Fruit fly (Drosophila melanogaster): ENCODE data around the gene RpS5b.

Gene RpS5b

DNA sequence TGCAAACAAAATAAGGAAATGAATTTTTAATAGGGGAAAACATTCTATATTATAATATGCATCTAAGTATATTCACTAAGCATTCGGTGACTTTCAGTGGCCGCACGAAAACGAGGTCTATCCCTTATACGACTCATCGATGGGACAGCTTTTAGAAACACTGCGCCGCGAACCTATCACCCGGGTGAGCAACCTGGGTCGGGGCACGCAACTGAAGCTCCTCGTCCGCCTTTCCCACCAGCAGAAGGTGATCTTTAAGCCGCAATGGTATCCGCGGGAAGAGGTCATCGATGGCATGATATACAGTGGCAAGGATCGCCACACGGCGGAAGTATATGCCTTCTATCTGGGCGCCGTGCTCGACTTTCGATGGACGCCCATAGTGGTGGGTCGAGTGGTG, 20.5 kb downstream of the RpS5b start:
- TF ChIP-seq Myc (optimal IDR thresholded peaks at IDR 0.05) = no peak
- no peak for TF ChIP-seq h (optimal IDR thresholded peaks at IDR 0.05)
- no peak for TF ChIP-seq insv (optimal IDR thresholded peaks at IDR 0.05)
- TF ChIP-seq psq (optimal IDR thresholded peaks at IDR 0.05) = no peak
- TF ChIP-seq ttk (optimal IDR thresholded peaks at IDR 0.05) = no peak
- no peak for TF ChIP-seq Sin3A (optimal IDR thresholded peaks at IDR 0.05)

DNA sequence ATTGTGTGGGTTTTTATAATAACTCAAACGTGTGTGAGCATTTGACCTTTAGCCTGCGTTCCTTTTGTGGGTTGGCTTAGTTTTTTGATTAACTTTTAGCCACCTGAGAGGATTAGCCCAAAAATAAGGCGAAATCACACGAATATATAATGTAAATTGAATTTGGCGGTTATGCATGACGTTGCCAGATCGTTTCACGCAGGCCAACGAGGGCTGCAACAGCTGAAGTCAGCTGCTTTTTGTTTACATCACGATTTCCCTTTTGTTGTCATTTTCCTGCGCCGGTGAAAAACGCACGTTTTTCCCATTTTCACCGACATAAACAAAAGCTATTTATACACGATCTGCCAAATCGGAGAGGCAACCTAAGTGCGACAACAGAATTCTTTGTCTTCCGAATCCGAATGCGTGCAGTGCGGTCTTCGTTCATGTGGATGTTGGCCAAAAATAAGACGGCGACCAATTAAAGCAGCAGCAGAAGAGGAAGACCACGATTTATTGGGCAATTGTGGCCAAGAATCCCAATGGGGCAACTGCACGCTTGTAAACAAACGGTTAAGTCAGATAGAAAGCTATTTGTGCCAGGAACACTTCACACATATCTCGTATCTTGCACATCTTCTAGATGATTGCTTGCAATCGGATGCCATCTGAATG, 22.0 kb downstream of the RpS5b start, which contains the start of gene CG3631:
Gene CG3631 (plus strand): TSS at position 251 of the 657 bp plus-strand sequence.
- TF ChIP-seq Sin3A (optimal IDR thresholded peaks at IDR 0.05) = no peak
- TF ChIP-seq h (optimal IDR thresholded peaks at IDR 0.05) = no peak
- TF ChIP-seq ttk (optimal IDR thresholded peaks at IDR 0.05) = no peak
- TF ChIP-seq Myc (optimal IDR thresholded peaks at IDR 0.05) = no peak
- no peak for TF ChIP-seq psq (optimal IDR thresholded peaks at IDR 0.05)
- TF ChIP-seq insv (optimal IDR thresholded peaks at IDR 0.05) = no peak

DNA sequence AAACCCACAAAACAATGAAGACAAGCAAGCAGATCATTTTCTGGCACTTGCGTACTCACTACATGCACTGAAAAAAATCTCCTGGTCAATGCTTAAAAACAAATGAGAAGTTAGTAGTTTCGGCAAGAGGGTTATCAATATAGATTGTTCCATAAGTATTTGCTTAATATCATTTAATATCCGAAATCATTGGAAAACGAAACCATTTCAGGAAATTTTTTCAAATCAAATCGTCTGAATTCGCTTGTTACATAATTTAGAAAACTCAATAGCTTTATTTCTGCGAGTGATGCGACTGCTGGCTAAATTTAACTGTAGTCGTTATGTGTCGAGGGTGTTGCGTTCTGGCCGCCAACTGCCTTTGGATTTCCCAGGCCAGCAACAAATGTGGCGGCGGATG, 23.2 kb downstream of the RpS5b start:
- TF ChIP-seq psq (optimal IDR thresholded peaks at IDR 0.05) (no peak), insv (optimal IDR thresholded peaks at IDR 0.05) (no peak), Myc (optimal IDR thresholded peaks at IDR 0.05) (no peak), Sin3A (optimal IDR thresholded peaks at IDR 0.05) (no peak), h (optimal IDR thresholded peaks at IDR 0.05) (no peak)

DNA sequence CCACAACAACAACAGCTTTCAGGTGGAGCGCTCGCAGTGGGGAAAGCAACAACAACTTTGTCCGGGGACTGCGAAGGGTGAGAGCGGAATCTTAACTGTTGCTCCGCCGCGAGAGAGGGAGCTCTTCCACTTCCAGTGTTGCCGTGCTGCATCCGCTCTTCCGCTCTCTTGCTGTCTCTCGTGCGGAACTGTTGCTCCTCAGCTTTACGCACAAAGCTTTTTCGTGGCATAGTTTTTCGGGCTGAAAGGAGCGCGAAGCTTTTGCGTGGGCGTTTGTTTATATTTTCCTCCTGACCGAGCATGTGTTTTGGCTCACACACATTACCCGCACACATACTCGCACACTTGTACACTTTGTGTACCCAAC, 25.4 kb downstream of the RpS5b start:
- TF ChIP-seq psq (optimal IDR thresholded peaks at IDR 0.05) (no peak), Sin3A (optimal IDR thresholded peaks at IDR 0.05) (no peak), h (optimal IDR thresholded peaks at IDR 0.05) (no peak), Myc (optimal IDR thresholded peaks at IDR 0.05) (no peak), ttk (optimal IDR thresholded peaks at IDR 0.05) (no peak), insv (optimal IDR thresholded peaks at IDR 0.05) (no peak)

DNA sequence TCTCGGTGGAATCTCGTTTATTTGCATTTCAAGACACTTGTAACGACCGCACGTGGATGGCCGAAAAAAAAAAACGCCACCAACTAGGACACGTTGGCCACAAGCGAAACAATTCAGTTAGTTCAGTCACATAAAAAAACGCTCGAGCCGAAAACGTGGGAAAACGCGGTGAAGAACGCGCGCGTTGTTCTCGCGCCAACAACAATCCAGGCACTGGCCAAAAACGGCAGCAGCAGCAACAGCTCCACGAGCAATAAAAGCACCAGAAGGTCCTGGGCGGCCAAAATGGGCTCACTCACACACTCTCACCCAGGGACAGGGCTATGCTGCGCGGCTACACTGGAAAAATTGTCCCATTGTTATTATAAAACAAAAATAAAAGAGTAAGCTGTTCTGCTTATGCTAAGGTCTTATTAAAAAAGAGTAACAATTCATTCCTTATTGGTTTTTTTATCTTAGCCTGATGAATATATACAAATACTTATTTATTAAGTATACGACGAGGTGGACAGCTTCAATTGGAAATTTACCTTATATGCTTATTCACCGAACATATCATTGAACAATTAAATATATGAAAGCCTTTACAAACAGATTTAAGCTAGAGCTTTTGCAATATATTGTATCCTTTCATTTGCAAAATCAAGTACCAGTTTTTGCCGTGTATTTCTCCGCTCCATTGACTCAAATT, 25.9 kb downstream of the RpS5b start, which contains the start of gene btsz:
Gene btsz (minus strand): TSS at position 215 of the 691 bp plus-strand sequence.
- no peak for TF ChIP-seq Myc (optimal IDR thresholded peaks at IDR 0.05)
- no peak for TF ChIP-seq insv (optimal IDR thresholded peaks at IDR 0.05)
- TF ChIP-seq Sin3A (optimal IDR thresholded peaks at IDR 0.05) = no peak

DNA sequence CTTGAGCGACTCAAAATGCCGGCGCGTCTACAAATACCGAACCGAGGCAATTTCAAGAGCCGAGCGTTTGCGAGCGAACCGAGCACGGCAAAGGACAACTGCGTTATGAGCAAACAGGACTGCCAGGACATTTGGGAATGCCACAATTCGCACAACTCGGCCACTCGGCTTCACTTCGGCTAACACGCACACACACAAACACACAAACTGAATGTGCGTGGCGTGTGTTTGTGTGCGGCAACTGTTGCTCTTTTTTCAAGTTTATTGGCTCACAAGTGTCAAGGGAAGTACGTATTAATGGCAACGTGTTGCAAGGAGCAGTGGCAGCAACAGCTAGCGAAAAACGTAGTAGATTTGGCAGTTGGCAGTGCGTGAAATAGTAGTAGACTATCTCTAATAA, 28.0 kb downstream of the RpS5b start:
- TF ChIP-seq Sin3A (optimal IDR thresholded peaks at IDR 0.05) (no peak), h (optimal IDR thresholded peaks at IDR 0.05) (no peak), ttk (optimal IDR thresholded peaks at IDR 0.05) (no peak), insv (optimal IDR thresholded peaks at IDR 0.05) (no peak), Myc (optimal IDR thresholded peaks at IDR 0.05) (no peak), psq (optimal IDR thresholded peaks at IDR 0.05) (no peak)

DNA sequence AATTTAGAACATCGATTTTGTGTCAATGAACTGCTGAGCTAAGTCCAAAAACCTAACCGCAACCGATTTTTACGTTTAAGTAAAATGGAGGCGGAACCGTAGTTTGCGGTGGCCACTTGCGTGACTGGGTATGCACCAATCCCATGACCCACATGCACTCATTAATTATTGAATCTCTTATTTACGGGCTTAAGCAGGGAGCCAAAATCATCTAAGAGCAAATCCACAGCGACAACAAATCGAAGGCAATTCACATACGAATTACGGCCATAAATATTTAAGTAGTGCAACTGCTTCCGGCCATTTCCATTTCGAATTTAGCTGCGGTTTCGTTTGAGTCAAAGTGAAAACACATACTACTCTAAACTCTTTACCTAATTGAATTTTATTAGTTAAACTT, 36.5 kb downstream of the RpS5b start:
- TF ChIP-seq psq (optimal IDR thresholded peaks at IDR 0.05) = no peak
- TF ChIP-seq insv (optimal IDR thresholded peaks at IDR 0.05) = no peak
- TF ChIP-seq ttk (optimal IDR thresholded peaks at IDR 0.05) = no peak
- no peak for TF ChIP-seq Myc (optimal IDR thresholded peaks at IDR 0.05)
- TF ChIP-seq Sin3A (optimal IDR thresholded peaks at IDR 0.05) = no peak
- no peak for TF ChIP-seq h (optimal IDR thresholded peaks at IDR 0.05)

DNA sequence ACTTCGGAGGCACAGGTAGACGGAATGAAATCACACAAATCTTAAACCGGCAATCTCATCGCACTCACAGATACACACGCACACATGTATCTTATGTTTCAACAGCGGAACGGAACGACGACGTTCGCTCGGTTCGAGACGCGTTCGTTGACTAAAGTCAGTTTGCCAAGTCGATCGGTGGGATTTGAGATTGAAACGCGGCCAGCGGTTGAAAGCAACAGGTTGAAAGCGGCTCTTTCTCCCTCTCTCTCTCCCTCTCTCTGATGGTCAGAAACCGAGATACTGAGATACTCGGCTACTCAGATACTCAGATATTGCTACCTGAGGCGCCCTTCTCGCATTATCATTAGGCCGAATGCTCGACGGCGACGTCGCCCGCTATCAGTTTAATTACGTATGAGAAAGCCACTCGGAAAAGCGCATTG, 47.6 kb downstream of the RpS5b start:
- TF ChIP-seq Myc (optimal IDR thresholded peaks at IDR 0.05) = no peak
- TF ChIP-seq Sin3A (optimal IDR thresholded peaks at IDR 0.05) = no peak

DNA sequence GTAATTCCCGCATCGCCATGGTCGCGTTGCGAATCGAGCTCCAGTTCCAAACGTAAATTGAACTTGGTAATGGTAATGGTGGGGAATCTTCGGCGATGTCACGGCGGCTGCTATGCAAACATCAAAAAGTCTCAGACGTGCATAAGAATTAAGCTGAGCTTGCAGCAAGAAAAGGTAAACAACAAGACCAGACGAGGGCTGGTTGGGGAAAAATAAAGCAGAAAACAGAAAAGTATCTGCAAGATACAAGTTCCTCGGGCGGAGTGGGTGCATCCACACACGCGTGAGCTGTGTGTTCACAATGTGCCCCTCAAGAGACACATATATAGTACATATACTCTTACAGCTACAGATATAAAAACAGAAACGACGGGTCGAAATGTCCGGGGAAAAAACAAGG, 48.8 kb downstream of the RpS5b start:
- TF ChIP-seq Sin3A (optimal IDR thresholded peaks at IDR 0.05) (no peak), psq (optimal IDR thresholded peaks at IDR 0.05) (no peak), Myc (optimal IDR thresholded peaks at IDR 0.05) (no peak), h (optimal IDR thresholded peaks at IDR 0.05) (no peak), ttk (optimal IDR thresholded peaks at IDR 0.05) (no peak), insv (optimal IDR thresholded peaks at IDR 0.05) (no peak)
